Worm (Caenorhabditis elegans) whole organism, young adult: ENCODE results near the gene nars-2.

Experiments used
- B0336.3 ChIP-seq: fragments of 200-800 bp; sonication (Bioruptor generic); IDR thresholded peaks from 2 replicates; pipeline ENCODE4 v1.3.6; 2022; ENCODE audit warnings: missing genetic modification characterization, missing compliant biosample characterization
- C17E4.6 ChIP-seq: fragments of 200-800 bp; sonication (Bioruptor generic); IDR thresholded peaks from 2 replicates; pipeline ENCODE4 v1.3.6; 2022; ENCODE audit warnings: missing genetic modification reagents, missing genetic modification characterization, missing compliant biosample characterization
- D2030.7 ChIP-seq: fragments of 200-800 bp; sonication (Bioruptor generic); IDR thresholded peaks from 2 replicates; pipeline ENCODE4 v1.3.6; 2022; ENCODE audit warnings: missing genetic modification reagents, missing genetic modification characterization, missing compliant biosample characterization
- F22D6.2 ChIP-seq: sonication (generic microtip); optimal IDR thresholded peaks from 2 replicates; lab custom pipeline; 2016; ENCODE audit warnings: mild to moderate bottlenecking, missing genetic modification characterization, missing compliant biosample characterization
- F33H1.4 ChIP-seq: fragments of 200-800 bp; sonication (Bioruptor generic); IDR thresholded peaks from 2 replicates; pipeline ENCODE4 v1.3.6; 2022; ENCODE audit warnings: missing genetic modification reagents, missing genetic modification characterization, missing compliant biosample characterization
- F37B4.10 ChIP-seq: fragments of 200-800 bp; sonication (Bioruptor generic); IDR thresholded peaks from 2 replicates; pipeline ENCODE4 v1.3.6; 2022; ENCODE audit warnings: missing genetic modification characterization, missing compliant biosample characterization
- F52B5.7 ChIP-seq: sonication (generic microtip); optimal IDR thresholded peaks from 2 replicates; lab custom pipeline; 2016; ENCODE audit warnings: mild to moderate bottlenecking, missing genetic modification characterization, missing compliant biosample characterization
- Y53F4B.3 ChIP-seq: fragments of 200-800 bp; sonication (Bioruptor generic); IDR thresholded peaks from 2 replicates; pipeline ENCODE4 v1.3.6; 2022; ENCODE audit warnings: missing genetic modification reagents, missing genetic modification characterization, missing compliant biosample characterization
- Y67H2A.10 ChIP-seq: fragments of 200-800 bp; sonication (Bioruptor generic); conservative IDR thresholded peaks from 2 replicates; pipeline ENCODE4 v1.3.6; 2022; ENCODE audit warnings: missing genetic modification reagents, missing genetic modification characterization, missing compliant biosample characterization
- Y95B8A.8 ChIP-seq: fragments of 200-800 bp; sonication (Bioruptor generic); IDR thresholded peaks from 2 replicates; pipeline ENCODE4 v1.3.6; 2022; ENCODE audit warnings: missing genetic modification reagents, missing genetic modification characterization, missing compliant biosample characterization
- akir-1 ChIP-seq: fragments of 200-800 bp; sonication (Bioruptor generic); optimal IDR thresholded peaks from 2 replicates; lab custom pipeline; 2018; ENCODE audit warnings: mild to moderate bottlenecking, missing genetic modification characterization, moderate library complexity, missing compliant biosample characterization
- ama-1 ChIP-seq, 3 experiments: fragments of 150-350 bp in 1 of 3; sonication (generic microtip) in 2 of 3; optimal IDR thresholded peaks; 2 replicates each; lab custom pipeline; 2014 to 2018; ENCODE audit warnings: missing biosample characterization in 2 of 3, missing genetic modification characterization in 2 of 3, missing genetic modification reagents in 2 of 3
- aptf-2 ChIP-seq: fragments of 200-800 bp; sonication (Bioruptor generic); conservative IDR thresholded peaks from 2 replicates; pipeline ENCODE4 v1.3.6; 2022; ENCODE audit warnings: missing genetic modification reagents, missing genetic modification characterization, missing compliant biosample characterization
- bed-2 ChIP-seq: fragments of 200-800 bp; sonication (Bioruptor generic); IDR thresholded peaks from 2 replicates; pipeline ENCODE4 v1.3.6; 2022; ENCODE audit warnings: missing genetic modification reagents, missing genetic modification characterization, missing compliant biosample characterization
- cebp-1 ChIP-seq, 2 experiments: fragments of 200-800 bp in 1 of 2; sonication (Bioruptor generic) in 1 of 2; sonication (generic microtip) in 1 of 2; IDR thresholded peaks in 1 of 2; optimal IDR thresholded peaks in 1 of 2; 2 replicates each; pipeline versions ENCODE4 v1.3.6 to Lab custom; 2017 to 2022; ENCODE audit warnings: missing compliant biosample characterization in 2 of 2, missing genetic modification characterization in 2 of 2, mild to moderate bottlenecking in 1 of 2, missing genetic modification reagents in 1 of 2, moderate library complexity in 1 of 2
- ceh-27 ChIP-seq: fragments of 200-800 bp; sonication (Bioruptor generic); optimal IDR thresholded peaks from 2 replicates; lab custom pipeline; 2018; ENCODE audit warnings: mild to moderate bottlenecking, missing genetic modification characterization, moderate library complexity, missing compliant biosample characterization
- ceh-40 ChIP-seq: fragments of 200-800 bp; sonication (Bioruptor generic); IDR thresholded peaks from 2 replicates; pipeline ENCODE4 v1.3.6; 2022; ENCODE audit warnings: missing genetic modification characterization, missing compliant biosample characterization
- efl-1 ChIP-seq: fragments of 150-350 bp; optimal IDR thresholded peaks from 2 replicates; lab custom pipeline; 2014; ENCODE audit warnings: missing biosample characterization, missing genetic modification reagents, missing genetic modification characterization
- egrh-3 ChIP-seq: fragments of 200-800 bp; sonication (Bioruptor generic); IDR thresholded peaks from 2 replicates; pipeline ENCODE4 v1.3.6; 2022; ENCODE audit warnings: missing genetic modification reagents, missing genetic modification characterization, missing compliant biosample characterization
- fkh-3 ChIP-seq: sonication (generic microtip); optimal IDR thresholded peaks from 2 replicates; lab custom pipeline; 2016; ENCODE audit warnings: mild to moderate bottlenecking, missing genetic modification characterization, missing compliant biosample characterization
- hlh-12 ChIP-seq: sonication (generic microtip); optimal IDR thresholded peaks from 2 replicates; lab custom pipeline; 2016; ENCODE audit warnings: missing genetic modification characterization, missing compliant biosample characterization
- hlh-26 ChIP-seq: fragments of 200-800 bp; sonication (Bioruptor generic); conservative IDR thresholded peaks from 2 replicates; pipeline ENCODE4 v1.3.6; 2022; ENCODE audit warnings: missing genetic modification reagents, missing genetic modification characterization, missing compliant biosample characterization
- hmg-1.2 ChIP-seq: fragments of 200-800 bp; sonication (Bioruptor generic); IDR thresholded peaks from 2 replicates; pipeline ENCODE4 v1.3.6; 2022; ENCODE audit warnings: missing genetic modification reagents, missing genetic modification characterization, missing compliant biosample characterization
- hrde-1 ChIP-seq: sonication (generic microtip); optimal IDR thresholded peaks from 2 replicates; lab custom pipeline; 2016; ENCODE audit warnings: missing genetic modification characterization, mild to moderate bottlenecking, missing compliant biosample characterization, moderate library complexity, missing genotype, missing genetic modification reagents, borderline replicate concordance
- lag-1 ChIP-seq: fragments of 200-800 bp; sonication (Bioruptor generic); IDR thresholded peaks from 2 replicates; pipeline ENCODE4 v1.3.6; 2022; ENCODE audit warnings: missing genetic modification reagents, missing genetic modification characterization, missing compliant biosample characterization
- let-607 ChIP-seq, 2 experiments: fragments of 200-800 bp in 1 of 2; sonication (Bioruptor generic) in 1 of 2; sonication (generic microtip) in 1 of 2; optimal IDR thresholded peaks; 2 replicates each; lab custom pipeline; 2016 to 2018; ENCODE audit warnings: mild to moderate bottlenecking in 2 of 2, missing compliant biosample characterization in 2 of 2, missing genetic modification characterization in 2 of 2, moderate library complexity in 2 of 2, missing genotype in 1 of 2
- lin-26 ChIP-seq: fragments of 200-800 bp; sonication (Bioruptor generic); IDR thresholded peaks from 2 replicates; pipeline ENCODE4 v1.3.6; 2022; ENCODE audit warnings: missing genetic modification reagents, missing genetic modification characterization, missing compliant biosample characterization
- lin-40 ChIP-seq: sonication (generic microtip); optimal IDR thresholded peaks from 2 replicates; lab custom pipeline; 2016; ENCODE audit warnings: missing genetic modification characterization, mild to moderate bottlenecking, missing compliant biosample characterization, missing genotype, missing genetic modification reagents
- lin-54 ChIP-seq: fragments of 200-800 bp; sonication (Bioruptor generic); optimal IDR thresholded peaks from 2 replicates; lab custom pipeline; 2018; ENCODE audit warnings: mild to moderate bottlenecking, missing genetic modification characterization, missing compliant biosample characterization
- lsl-1 ChIP-seq: fragments of 200-800 bp; sonication (Bioruptor generic); optimal IDR thresholded peaks from 2 replicates; lab custom pipeline; 2018; ENCODE audit warnings: mild to moderate bottlenecking, missing genetic modification characterization, moderate library complexity, missing compliant biosample characterization
- madf-3 ChIP-seq: fragments of 200-800 bp; sonication (Bioruptor generic); IDR thresholded peaks from 2 replicates; pipeline ENCODE4 v1.3.6; 2022; ENCODE audit warnings: missing genetic modification reagents, missing genetic modification characterization, missing compliant biosample characterization
- madf-6 ChIP-seq: fragments of 200-800 bp; sonication (Bioruptor generic); IDR thresholded peaks from 2 replicates; pipeline ENCODE4 v1.3.6; 2022; ENCODE audit warnings: missing genetic modification reagents, missing genetic modification characterization, missing compliant biosample characterization
- mcd-1 ChIP-seq: fragments of 200-800 bp; sonication (Bioruptor generic); IDR thresholded peaks from 2 replicates; pipeline ENCODE4 v1.3.6; 2022; ENCODE audit warnings: missing genetic modification reagents, missing genetic modification characterization, missing compliant biosample characterization
- mxl-1 ChIP-seq: sonication (generic microtip); optimal IDR thresholded peaks from 2 replicates; lab custom pipeline; 2016; ENCODE audit warnings: missing genetic modification characterization, missing compliant biosample characterization
- nfya-1 ChIP-seq: sonication (generic microtip); optimal IDR thresholded peaks from 2 replicates; lab custom pipeline; 2017; ENCODE audit warnings: antibody characterized with exemption, missing compliant biosample characterization, missing genetic modification characterization, borderline replicate concordance; ENCODE audit not compliant: insufficient read depth
- nhr-80 ChIP-seq: sonication (generic microtip); optimal IDR thresholded peaks from 2 replicates; lab custom pipeline; 2016; ENCODE audit warnings: missing genetic modification characterization, missing compliant biosample characterization
- pbrm-1 ChIP-seq: fragments of 200-800 bp; sonication (Bioruptor generic); IDR thresholded peaks from 2 replicates; pipeline ENCODE4 v1.3.6; 2022; ENCODE audit warnings: missing genetic modification reagents, missing genetic modification characterization, missing compliant biosample characterization
- sea-2 ChIP-seq: fragments of 200-800 bp; sonication (Bioruptor generic); IDR thresholded peaks from 2 replicates; pipeline ENCODE4 v1.3.6; 2022; ENCODE audit warnings: missing genetic modification characterization, missing compliant biosample characterization
- tlf-1 ChIP-seq: fragments of 200-800 bp; sonication (Bioruptor generic); optimal IDR thresholded peaks from 2 replicates; lab custom pipeline; 2018; ENCODE audit warnings: mild to moderate bottlenecking, missing genetic modification characterization, missing compliant biosample characterization
- unc-130 ChIP-seq: sonication (generic microtip); optimal IDR thresholded peaks from 2 replicates; lab custom pipeline; 2016; ENCODE audit warnings: missing genetic modification reagents, missing genetic modification characterization, missing compliant biosample characterization
- zim-3 ChIP-seq: sonication (generic microtip); optimal IDR thresholded peaks from 2 replicates; lab custom pipeline; 2017; ENCODE audit warnings: mild to moderate bottlenecking, missing genetic modification characterization, moderate library complexity, missing compliant biosample characterization
- ztf-18 ChIP-seq: sonication (generic microtip); optimal IDR thresholded peaks from 2 replicates; lab custom pipeline; 2016; ENCODE audit warnings: missing genotype, mild to moderate bottlenecking, missing genetic modification characterization, missing compliant biosample characterization
- ztf-22 ChIP-seq: fragments of 200-800 bp; sonication (Bioruptor generic); optimal IDR thresholded peaks from 2 replicates; lab custom pipeline; 2018; ENCODE audit warnings: mild to moderate bottlenecking, missing genetic modification characterization, moderate library complexity, missing compliant biosample characterization
- ztf-3 ChIP-seq: fragments of 200-800 bp; sonication (Bioruptor generic); optimal IDR thresholded peaks from 2 replicates; lab custom pipeline; 2018; ENCODE audit warnings: mild to moderate bottlenecking, missing genetic modification characterization, missing compliant biosample characterization

The nars-2 gene

DNA sequence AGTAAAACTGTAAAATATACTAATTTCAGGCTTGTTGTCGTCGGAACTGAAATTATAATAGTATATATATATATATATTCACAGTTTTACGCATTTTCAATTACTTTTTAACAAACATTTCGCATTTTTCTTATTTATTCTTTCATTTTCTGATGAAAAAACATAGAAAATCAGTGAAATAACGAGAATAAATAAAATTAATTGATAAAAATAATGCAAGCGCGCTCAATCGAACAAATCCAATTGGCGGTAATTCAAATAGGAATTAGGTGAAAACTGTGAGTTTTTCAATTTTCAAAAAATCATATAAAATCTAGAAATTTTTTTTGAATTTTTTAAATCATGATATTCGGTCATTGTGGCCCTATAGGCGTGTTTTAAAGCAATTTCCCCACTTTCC is 9.6 kb upstream of the nars-2 start (continued):
- no peak for TF ChIP-seq lin-40 (tag; lab: Kevin White, UChicago)
- no peak for TF ChIP-seq lsl-1
- TF ChIP-seq F37B4.10 (GFP tag; lab: Robert Waterston, UW) = no peak
- no peak for TF ChIP-seq lin-26 (GFP tag; lab: Robert Waterston, UW)
- no peak for TF ChIP-seq pbrm-1
- no peak for TF ChIP-seq ceh-27 (GFP tag; lab: Kevin White, UChicago)

DNA sequence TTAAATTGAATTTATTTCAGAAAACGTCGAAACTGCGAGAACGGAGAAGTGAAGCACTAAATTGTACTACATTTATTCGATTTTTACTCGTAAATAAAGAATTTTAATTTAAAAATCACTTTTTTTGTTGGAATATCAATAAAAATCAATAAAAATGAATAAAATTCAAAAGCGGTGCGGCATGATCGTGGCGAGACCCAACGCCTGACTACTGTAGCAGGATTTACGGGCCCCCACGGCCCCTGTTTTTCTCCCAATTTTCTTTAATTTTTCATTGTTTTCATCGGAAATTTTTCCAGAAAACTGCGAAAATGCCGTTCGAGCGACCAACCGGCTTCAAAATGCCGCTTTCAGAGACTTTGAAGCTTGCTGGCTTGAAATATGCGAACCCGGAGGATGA is 8.3 kb upstream of the nars-2 start, which contains the start of gene Y66D12A.19:
TSS of gene Y66D12A.19 (plus strand) at position 266 of the 400 bp plus-strand sequence.
- TF ChIP-seq Y95B8A.8 (GFP tag; lab: Robert Waterston, UW) (no peak), ceh-40 (GFP tag; lab: Robert Waterston, UW) (no peak), lsl-1 (peak; percentile 73), F33H1.4 (GFP tag; lab: Robert Waterston, UW) (peak; percentile 77), D2030.7 (GFP tag; lab: Robert Waterston, UW) (peak; percentile 26; the same call in 1 of the 2 replicates), ztf-3 (GFP tag; lab: Kevin White, UChicago) (no peak), mxl-1 (no peak), hlh-26 (GFP tag; lab: Robert Waterston, UW) (no peak), egrh-3 (GFP tag; lab: Robert Waterston, UW) (no peak), bed-2 (GFP tag; lab: Robert Waterston, UW) (no peak), fkh-3 (tag; lab: Kevin White, UChicago) (no peak), Y53F4B.3 (GFP tag; lab: Robert Waterston, UW) (no peak), nfya-1 (tag; lab: Kevin White, UChicago) (no peak), tlf-1 (GFP tag; lab: Kevin White, UChicago) (no peak), madf-6 (GFP tag; lab: Robert Waterston, UW) (peak; percentile 21; the same call in 1 of the 2 replicates), ama-1 (optimal IDR thresholded peaks at IDR 0.05; lab: Kevin White, UChicago) (no peak), ama-1 (GFP tag; optimal IDR thresholded peaks at IDR 0.05; lab: Kevin White, UChicago) (no peak), madf-3 (GFP tag; lab: Robert Waterston, UW) (no peak), C17E4.6 (GFP tag; lab: Robert Waterston, UW) (no peak), let-607 (tag; optimal IDR thresholded peaks at IDR 0.05; lab: Kevin White, UChicago) (no peak), akir-1 (GFP tag; lab: Kevin White, UChicago) (no peak), ztf-18 (tag; lab: Kevin White, UChicago) (no peak), efl-1 (GFP tag; lab: Kevin White, UChicago) (no peak), F22D6.2 (tag; lab: Kevin White, UChicago) (no peak), lin-54 (peak; percentile 7), Y67H2A.10 (GFP tag; lab: Robert Waterston, UW) (no peak), nhr-80 (tag; lab: Kevin White, UChicago) (no peak)

ce11 chrIII:11505621-11506020 is 5.1 kb upstream of the nars-2 start:
- TF ChIP-seq sea-2 (GFP tag; lab: Robert Waterston, UW) = 0 out of 2 replicates have a peak, but pooled peaks have one; percentile 6
- no peak for TF ChIP-seq cebp-1 (GFP tag; IDR thresholded peaks at IDR 0.05; lab: Robert Waterston, UW)
- no peak for TF ChIP-seq cebp-1 (tag; optimal IDR thresholded peaks at IDR 0.05; lab: Kevin White, UChicago)

DNA sequence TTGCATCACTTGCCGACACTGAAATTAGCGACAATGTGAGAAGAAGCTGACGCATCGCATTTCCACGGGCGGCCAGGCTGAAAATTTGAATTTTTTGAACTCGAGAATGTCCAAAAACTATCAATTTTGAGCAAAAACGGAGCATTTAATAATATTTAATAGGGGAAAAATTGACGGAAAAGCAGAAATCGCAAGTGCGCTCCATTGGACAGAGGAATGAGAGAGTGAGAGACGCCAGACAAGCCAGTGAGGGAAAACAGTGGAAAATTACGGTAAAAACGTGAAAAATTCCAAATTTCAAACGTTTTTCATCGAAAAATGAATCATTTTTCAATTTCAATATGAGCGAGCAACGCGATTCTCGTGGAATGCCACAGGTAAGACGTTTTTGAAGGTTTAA is 4.7 kb upstream of the nars-2 start, which contains the start of the genes Y66D12A.21 and spe-6:
TSS of gene Y66D12A.21 (minus strand) at position 90 of the 400 bp plus-strand sequence.
TSS of gene spe-6 (plus strand) at position 276 of the 400 bp plus-strand sequence.
- TF ChIP-seq lag-1 (GFP tag; lab: Robert Waterston, UW) = no peak
- TF ChIP-seq hlh-12 (tag; lab: Kevin White, UChicago) = no peak
- peak; percentile 20 for TF ChIP-seq lin-54
- no peak for TF ChIP-seq B0336.3 (GFP tag; lab: Robert Waterston, UW)
- peak; percentile 74 for TF ChIP-seq mcd-1 (GFP tag; lab: Robert Waterston, UW)
- no peak for TF ChIP-seq hrde-1 (tag; lab: Kevin White, UChicago)
- TF ChIP-seq zim-3 (tag; lab: Kevin White, UChicago) = no peak
- peak; percentile 15; the same call in 1 of the 2 replicates for TF ChIP-seq hmg-1.2 (GFP tag; lab: Robert Waterston, UW)
- no peak for TF ChIP-seq ztf-22 (GFP tag; lab: Kevin White, UChicago)
- TF ChIP-seq nfya-1 (tag; lab: Kevin White, UChicago) = no peak
- TF ChIP-seq unc-130 = no peak
- TF ChIP-seq aptf-2 (GFP tag; lab: Robert Waterston, UW) = no peak
- TF ChIP-seq F52B5.7 (tag; lab: Kevin White, UChicago) = no peak
